Worm (Caenorhabditis elegans): ENCODE data around the gene C35A5.8.
A peak's percentile ranks its signal among the peaks of the same experiment; 100 is the strongest.

Gene C35A5.8

DNA sequence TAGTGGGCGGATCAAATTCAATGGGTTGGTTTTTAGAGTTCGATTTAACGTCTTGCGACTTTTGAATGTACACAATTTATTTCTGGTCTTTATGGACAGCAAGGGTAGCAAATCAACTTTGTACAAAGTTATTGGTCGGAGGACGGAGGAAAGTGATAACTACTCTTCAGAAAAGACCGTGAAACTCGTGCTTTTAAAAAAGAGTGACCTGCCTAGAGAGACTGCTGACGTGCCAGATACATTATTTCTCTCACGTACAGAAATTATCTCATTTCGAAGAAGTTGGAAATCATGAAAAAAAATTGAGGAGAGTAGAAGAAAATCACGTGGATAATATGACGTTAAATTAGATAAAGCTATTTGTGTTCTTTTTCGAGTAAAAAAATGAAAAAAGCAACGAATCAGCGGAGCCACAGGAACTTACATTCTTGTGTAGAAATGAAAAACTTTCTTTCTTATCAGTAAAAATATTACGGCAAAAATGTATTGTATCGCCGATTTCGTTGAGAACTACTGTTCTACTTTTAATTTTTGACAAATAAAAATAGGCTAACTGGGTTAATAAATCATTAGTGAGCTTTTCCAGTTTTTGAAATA lies 10.5 kb upstream of the C35A5.8 start, which contains the start of gene ppm-1.A:
ppm-1.A (minus strand) TSS at position 294 of the 597 bp plus-strand sequence.
- no peak for TF ChIP-seq nhr-47 (tag; optimal IDR thresholded peaks at IDR 0.05)
- no peak for TF ChIP-seq ets-5 (GFP tag; IDR thresholded peaks at IDR 0.05)
- peak; percentile 70 for TF ChIP-seq nhr-20 (tag; optimal IDR thresholded peaks at IDR 0.05)
- no peak for TF ChIP-seq tbx-2 (tag; optimal IDR thresholded peaks at IDR 0.05)
- TF ChIP-seq pax-3 (tag; optimal IDR thresholded peaks at IDR 0.05) = no peak
- TF ChIP-seq C04F5.9 (tag; optimal IDR thresholded peaks at IDR 0.05) = no peak
- no peak for TF ChIP-seq fos-1 (tag; optimal IDR thresholded peaks at IDR 0.05)
- TF ChIP-seq aly-2 (tag; optimal IDR thresholded peaks at IDR 0.05) = no peak
- TF ChIP-seq lsy-2 (tag; optimal IDR thresholded peaks at IDR 0.05) = peak; percentile 1 to 28
- no peak for TF ChIP-seq dsc-1 (tag; optimal IDR thresholded peaks at IDR 0.05)
- TF ChIP-seq lin-14 (GFP tag; optimal IDR thresholded peaks at IDR 0.05) = peak; percentile 54
- peak in 1 of 2 experiments; percentile 44 for TF ChIP-seq lin-35 (GFP tag; optimal IDR thresholded peaks at IDR 0.05)
- no peak for TF ChIP-seq aha-1 (tag; optimal IDR thresholded peaks at IDR 0.05)
- TF ChIP-seq hlh-17 (GFP tag; optimal IDR thresholded peaks at IDR 0.05; ENCODE audit: borderline replicate concordance) = no peak
- no peak for TF ChIP-seq grh-1 (GFP tag; IDR thresholded peaks at IDR 0.05)
- TF ChIP-seq isw-1 (GFP tag; IDR thresholded peaks at IDR 0.05) = no peak
- peak in 1 of 2 experiments; percentile 22 for TF ChIP-seq mdl-1 (tag; optimal IDR thresholded peaks at IDR 0.05)
- no peak for TF ChIP-seq ztf-11 (tag; optimal IDR thresholded peaks at IDR 0.05)
- TF ChIP-seq C34B4.2 (tag; optimal IDR thresholded peaks at IDR 0.05) = no peak
- TF ChIP-seq zip-4 (GFP tag; optimal IDR thresholded peaks at IDR 0.05) = no peak
- TF ChIP-seq blmp-1 (tag; optimal IDR thresholded peaks at IDR 0.05) = peak; percentile 73
- TF ChIP-seq lir-3 (tag; optimal IDR thresholded peaks at IDR 0.05; ENCODE audit: poor library complexity) = peak; percentile 10
- peak in 1 of 2 experiments; percentile 7 for TF ChIP-seq efl-1 (optimal IDR thresholded peaks at IDR 0.05)
- TF ChIP-seq efl-1 (GFP tag; optimal IDR thresholded peaks at IDR 0.05 in 1 of 2) = peak in 1 of 2 experiments; percentile 83
- TF ChIP-seq egl-13 (tag; optimal IDR thresholded peaks at IDR 0.05) = no peak
- TF ChIP-seq dpl-1 (GFP tag; optimal IDR thresholded peaks at IDR 0.05) = peak in 1 of 3 experiments; percentile 50
- TF ChIP-seq alr-1 (tag; optimal IDR thresholded peaks at IDR 0.05; ENCODE audit: borderline replicate concordance) = no peak
- TF ChIP-seq snpc-4 (tag; optimal IDR thresholded peaks at IDR 0.05) = no peak
- TF ChIP-seq sptf-1 (tag; optimal IDR thresholded peaks at IDR 0.05) = no peak
- TF ChIP-seq hpl-2 (GFP tag; optimal IDR thresholded peaks at IDR 0.05) = no peak
- TF ChIP-seq ceh-63 (GFP tag; optimal IDR thresholded peaks at IDR 0.05) = no peak
- no peak for TF ChIP-seq hlh-4 (tag; optimal IDR thresholded peaks at IDR 0.05)
- TF ChIP-seq skn-1 (tag; optimal IDR thresholded peaks at IDR 0.05) = peak; percentile 8
- no peak for TF ChIP-seq lin-13 (GFP tag; optimal IDR thresholded peaks at IDR 0.05)
- TF ChIP-seq ceh-82 (tag; optimal IDR thresholded peaks at IDR 0.05) = no peak
- no peak for TF ChIP-seq pqm-1 (tag; optimal IDR thresholded peaks at IDR 0.05)
- no peak for TF ChIP-seq unc-62 (GFP tag; optimal IDR thresholded peaks at IDR 0.05)
- TF ChIP-seq rnt-1 (tag; optimal IDR thresholded peaks at IDR 0.05) = peak; percentile 1
- TF ChIP-seq ceh-88 (GFP tag; IDR thresholded peaks at IDR 0.05) = no peak
- TF ChIP-seq elt-2 (tag; optimal IDR thresholded peaks at IDR 0.05) = no peak
- no peak for TF ChIP-seq egl-27 (tag; optimal IDR thresholded peaks at IDR 0.05)
- no peak for TF ChIP-seq irx-1 (tag; optimal IDR thresholded peaks at IDR 0.05)
- peak; percentile 29 for TF ChIP-seq mep-1 (tag; optimal IDR thresholded peaks at IDR 0.05)
- no peak for TF ChIP-seq nhr-77 (tag; optimal IDR thresholded peaks at IDR 0.05)
- TF ChIP-seq unc-130 (tag; optimal IDR thresholded peaks at IDR 0.05) = no peak
- TF ChIP-seq nhr-85 (tag) = peak; percentile 60
- peak in 2 of 6 experiments; percentile 14 to 60 for TF ChIP-seq elt-3 (tag; optimal IDR thresholded peaks at IDR 0.05)
- no peak for TF ChIP-seq ces-1 (GFP tag; optimal IDR thresholded peaks at IDR 0.05)
- no peak for TF ChIP-seq fkh-8 (tag; optimal IDR thresholded peaks at IDR 0.05)
- peak; percentile 45 for TF ChIP-seq snu-23 (GFP tag; optimal IDR thresholded peaks at IDR 0.05)
- TF ChIP-seq ztf-4 (tag; optimal IDR thresholded peaks at IDR 0.05) = no peak
- TF ChIP-seq tlp-1 (tag; optimal IDR thresholded peaks at IDR 0.05) = no peak
- TF ChIP-seq ama-1 (optimal IDR thresholded peaks at IDR 0.05) = peak; percentile 28

Measured in whole organism, L1 larva.